Worm (Caenorhabditis elegans): ENCODE data around the gene gad-1.

gad-1 gene

ce11 chrV:6414985-6415384, 18.3 kb downstream of the gad-1 start, which contains the start of gene cht-6:
Gene cht-6, plus strand, starts transcription at chrV:6414993.
- TF ChIP-seq ttx-3 (tag; optimal IDR thresholded peaks at IDR 0.05) (no peak), hlh-6 (tag; optimal IDR thresholded peaks at IDR 0.05) (no peak), unc-3 (GFP tag; conservative IDR thresholded peaks at IDR 0.05) (no peak), unc-3 (tag; optimal IDR thresholded peaks at IDR 0.05) (no peak), ceh-45 (GFP tag; IDR thresholded peaks at IDR 0.05) (no peak), C08G9.2 (tag; optimal IDR thresholded peaks at IDR 0.05) (no peak), ceh-9 (tag; optimal IDR thresholded peaks at IDR 0.05) (no peak), ceh-30 (tag; optimal IDR thresholded peaks at IDR 0.05) (no peak), fkh-10 (GFP tag; optimal IDR thresholded peaks at IDR 0.05) (no peak), pag-3 (tag; optimal IDR thresholded peaks at IDR 0.05; ENCODE audit: borderline replicate concordance) (no peak)

DNA sequence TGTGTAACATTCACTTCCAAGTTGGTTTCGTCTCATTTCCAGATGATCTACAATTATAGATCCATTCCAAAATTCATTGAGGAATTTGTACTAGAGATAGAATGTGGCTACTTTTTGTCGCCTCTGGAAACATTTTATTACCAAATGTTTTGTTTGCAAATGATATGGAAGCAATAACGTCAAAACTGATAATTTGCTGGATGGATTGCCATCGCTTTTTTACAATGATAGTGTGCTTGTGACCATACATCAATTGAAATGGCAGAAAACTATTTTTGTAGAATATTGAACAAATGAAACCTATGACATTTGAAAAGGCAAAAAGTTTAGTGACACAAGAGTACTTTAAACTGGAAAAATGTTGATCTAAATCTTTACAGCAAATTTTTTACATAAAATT, 18.8 kb downstream of the gad-1 start:
- no peak for TF ChIP-seq pat-9 (tag; optimal IDR thresholded peaks at IDR 0.05)
- no peak for TF ChIP-seq lim-6 (tag; optimal IDR thresholded peaks at IDR 0.05)
- no peak for TF ChIP-seq dve-1 (tag; optimal IDR thresholded peaks at IDR 0.05)
- no peak for TF ChIP-seq pros-1 (tag; optimal IDR thresholded peaks at IDR 0.05)
- TF ChIP-seq ceh-30 (tag; optimal IDR thresholded peaks at IDR 0.05): no peak
- no peak for TF ChIP-seq hlh-6 (tag; optimal IDR thresholded peaks at IDR 0.05)
- no peak for TF ChIP-seq fkh-10 (GFP tag; optimal IDR thresholded peaks at IDR 0.05)
- no peak for TF ChIP-seq ceh-24 (tag; optimal IDR thresholded peaks at IDR 0.05)

DNA sequence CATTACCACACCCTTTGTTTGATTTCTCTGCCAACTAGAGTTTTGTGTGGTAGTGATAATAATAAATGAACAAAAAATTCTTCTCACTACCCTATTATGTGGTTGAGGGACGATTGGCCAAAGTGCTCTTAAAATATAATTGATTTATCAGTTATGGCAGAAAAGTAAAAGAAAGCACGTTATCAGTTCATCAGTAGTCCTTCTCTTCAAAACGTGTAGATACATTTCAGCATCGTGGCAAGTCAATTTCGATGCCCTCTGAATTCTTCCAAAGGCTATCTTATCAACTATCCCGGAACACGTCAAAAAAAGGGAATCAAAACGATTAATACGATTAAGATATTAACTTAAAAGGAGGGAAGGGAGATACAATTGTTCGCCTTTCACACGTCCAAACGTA, 20.2 kb downstream of the gad-1 start:
- TF ChIP-seq mec-3 (tag; optimal IDR thresholded peaks at IDR 0.05; ENCODE audit: borderline replicate concordance) (no peak), elt-2 (tag; optimal IDR thresholded peaks at IDR 0.05) (peak; percentile 54)

ce11 chrV:6411161-6411560, 22.1 kb downstream of the gad-1 start:
- TF ChIP-seq fkh-10 (GFP tag; optimal IDR thresholded peaks at IDR 0.05) (no peak), elt-2 (tag; optimal IDR thresholded peaks at IDR 0.05) (peak; percentile 24)

DNA sequence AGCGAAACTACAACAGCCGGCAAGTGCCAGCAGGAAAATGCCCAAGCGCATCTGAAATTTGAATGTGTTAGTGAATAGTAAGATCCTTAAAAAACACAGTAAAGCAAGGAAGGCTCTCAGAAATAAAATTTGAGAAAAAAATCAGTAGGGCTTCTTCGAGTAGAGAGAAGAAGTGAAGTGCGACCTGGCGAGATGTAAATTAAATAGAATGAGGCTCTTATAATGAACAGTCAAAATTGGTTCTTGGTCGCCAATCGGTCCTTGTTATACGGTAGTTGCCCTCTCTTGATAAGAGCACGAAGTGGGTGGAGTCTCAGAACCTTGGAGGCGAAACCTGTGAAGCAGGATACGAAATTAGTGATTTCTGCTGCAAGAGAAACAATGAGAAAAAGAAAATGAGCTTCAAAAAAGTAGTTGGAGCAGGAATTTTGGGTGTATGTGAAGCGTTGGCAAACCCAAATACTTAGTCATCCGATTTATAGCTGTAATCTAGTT, 24.5 kb downstream of the gad-1 start, which contains the start of gene bcf-1:
Gene bcf-1 (minus strand): TSS at position 51 of the 495 bp plus-strand sequence.
- no peak for TF ChIP-seq ceh-2 (tag; optimal IDR thresholded peaks at IDR 0.05)
- no peak for TF ChIP-seq unc-42 (tag; optimal IDR thresholded peaks at IDR 0.05)
- TF ChIP-seq rnt-1 (tag; optimal IDR thresholded peaks at IDR 0.05): no peak
- no peak for TF ChIP-seq ceh-45 (GFP tag; IDR thresholded peaks at IDR 0.05)
- no peak for TF ChIP-seq ztf-16 (tag; optimal IDR thresholded peaks at IDR 0.05)
- no peak for TF ChIP-seq ceh-31 (tag; optimal IDR thresholded peaks at IDR 0.05)

DNA sequence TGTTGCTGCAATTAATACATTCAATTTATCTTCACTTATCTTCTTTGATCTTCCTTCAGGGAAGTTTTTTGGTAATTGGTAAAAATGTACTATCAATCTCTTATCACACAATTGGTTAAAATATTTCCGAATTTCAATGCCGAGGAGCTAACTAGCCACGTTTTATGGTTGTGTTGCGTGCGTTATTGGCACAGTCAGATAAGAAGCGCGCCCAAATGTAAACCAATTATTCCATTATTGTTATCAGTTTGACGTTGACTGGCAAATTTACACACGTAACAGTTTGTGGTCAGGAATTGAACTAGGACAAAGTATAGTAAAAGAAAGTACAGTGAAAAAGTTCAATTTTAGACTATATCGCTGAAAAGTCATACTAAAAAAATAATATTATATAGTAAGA, 25.7 kb downstream of the gad-1 start:
- peak; percentile 13 for TF ChIP-seq elt-2 (tag; optimal IDR thresholded peaks at IDR 0.05)
- no peak for TF ChIP-seq tbx-7 (tag; optimal IDR thresholded peaks at IDR 0.05)

DNA sequence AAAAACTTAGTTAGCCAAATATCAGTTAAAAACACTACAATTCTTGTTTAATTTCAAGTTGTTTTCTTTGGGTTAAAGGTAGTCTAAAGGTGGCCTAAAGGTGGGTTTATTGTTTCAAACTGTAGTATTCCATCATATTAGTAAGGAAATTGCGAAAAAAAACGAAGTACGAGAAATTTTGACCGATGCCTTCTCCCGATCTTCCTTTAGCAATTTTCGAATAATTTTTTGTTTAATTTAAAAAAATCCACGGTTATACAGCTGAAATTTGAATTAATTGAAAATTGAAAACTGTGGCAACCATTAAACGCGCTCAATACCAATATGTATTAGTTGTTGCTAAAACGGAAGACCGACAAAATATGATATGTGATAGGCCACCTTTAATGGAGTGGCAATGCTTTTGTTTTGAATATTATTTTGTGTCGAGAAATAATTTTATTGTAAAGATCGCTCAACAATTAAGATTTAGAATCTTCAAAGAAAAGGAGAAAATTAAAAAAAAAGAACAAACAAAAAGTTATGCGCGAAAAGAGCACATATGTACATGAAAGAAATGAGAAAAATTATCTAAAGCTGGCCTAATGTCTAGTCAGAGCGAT, 32.2 kb downstream of the gad-1 start:
- TF ChIP-seq pros-1 (tag; optimal IDR thresholded peaks at IDR 0.05): no peak
- TF ChIP-seq hlh-8 (tag; optimal IDR thresholded peaks at IDR 0.05): no peak
- TF ChIP-seq odd-2 (tag; optimal IDR thresholded peaks at IDR 0.05): no peak
- no peak for TF ChIP-seq pha-2 (tag; optimal IDR thresholded peaks at IDR 0.05)
- TF ChIP-seq ceh-48 (tag; optimal IDR thresholded peaks at IDR 0.05): no peak
- TF ChIP-seq fkh-6 (tag; optimal IDR thresholded peaks at IDR 0.05): no peak
- TF ChIP-seq unc-3 (GFP tag; conservative IDR thresholded peaks at IDR 0.05): no peak
- no peak for TF ChIP-seq unc-3 (tag; optimal IDR thresholded peaks at IDR 0.05)
- TF ChIP-seq syd-9 (tag; optimal IDR thresholded peaks at IDR 0.05): no peak
- TF ChIP-seq ceh-14 (tag; optimal IDR thresholded peaks at IDR 0.05): no peak
- TF ChIP-seq hlh-30 (tag; optimal IDR thresholded peaks at IDR 0.05; ENCODE audit: insufficient read depth): no peak
- no peak for TF ChIP-seq hlh-6 (tag; optimal IDR thresholded peaks at IDR 0.05)
- TF ChIP-seq ceh-6 (GFP tag; optimal IDR thresholded peaks at IDR 0.05): no peak
- TF ChIP-seq ceh-9 (tag; optimal IDR thresholded peaks at IDR 0.05): no peak
- TF ChIP-seq madf-2 (tag; optimal IDR thresholded peaks at IDR 0.05): no peak
- TF ChIP-seq sox-2 (GFP tag; IDR thresholded peaks at IDR 0.05): no peak
- no peak for TF ChIP-seq F13H6.1 (tag; optimal IDR thresholded peaks at IDR 0.05)
- TF ChIP-seq nhr-11 (tag; optimal IDR thresholded peaks at IDR 0.05): no peak
- TF ChIP-seq nhr-232 (tag; optimal IDR thresholded peaks at IDR 0.05): no peak
